Worm (Caenorhabditis elegans): ENCODE results near the gene unc-103.

- TF ChIP-seq ets-7 (tag; optimal IDR thresholded peaks at IDR 0.05) (no peak), hmg-4 (GFP tag; optimal IDR thresholded peaks at IDR 0.05) (no peak), ama-1 (optimal IDR thresholded peaks at IDR 0.05) (no peak), sea-1 (GFP tag; conservative IDR thresholded peaks at IDR 0.05) (no peak), hnd-1 (tag; optimal IDR thresholded peaks at IDR 0.05) (no peak), tra-4 (tag; optimal IDR thresholded peaks at IDR 0.05) (no peak), tbx-37 (GFP tag; conservative IDR thresholded peaks at IDR 0.05) (no peak), flt-1 (GFP tag; IDR thresholded peaks at IDR 0.05) (no peak)
Observed at ce11 chrIII:4106611-4107010, 8.6 kb upstream of the unc-103 start.

Data from whole organism, early embryonic.